Worm (Caenorhabditis elegans): ENCODE data around the gene B0001.2.

- TF ChIP-seq ceh-48 (tag; optimal IDR thresholded peaks at IDR 0.05): no peak
- TF ChIP-seq unc-55 (GFP tag; optimal IDR thresholded peaks at IDR 0.05): no peak
- no peak for TF ChIP-seq K09A11.1 (tag; optimal IDR thresholded peaks at IDR 0.05; ENCODE audit: insufficient read depth)
- no peak for TF ChIP-seq gmeb-2 (tag; optimal IDR thresholded peaks at IDR 0.05)
- no peak for TF ChIP-seq lin-11 (tag; optimal IDR thresholded peaks at IDR 0.05)
- no peak for TF ChIP-seq pros-1 (tag; optimal IDR thresholded peaks at IDR 0.05)
- TF ChIP-seq odd-2 (tag; optimal IDR thresholded peaks at IDR 0.05): no peak
- no peak for TF ChIP-seq ceh-9 (tag; optimal IDR thresholded peaks at IDR 0.05)
- TF ChIP-seq lim-6 (tag; optimal IDR thresholded peaks at IDR 0.05): no peak
These were observed 39.3 kb downstream of the B0001.2 start, which contains the start of gene dlc-2 for ce11 chrIV:12111477-12111876.

All from whole organism, late embryonic.